Worm (Caenorhabditis elegans) whole organism, L2 larva: ENCODE data around the gene R07E5.4.

ENCODE experiments used
- C34F6.9 ChIP-seq: fragments of 150-350 bp; optimal IDR thresholded peaks from 2 replicates; lab custom pipeline; 2014; ENCODE audit warnings: missing biosample characterization, missing genetic modification characterization
- F13H6.1 ChIP-seq: sonication (generic microtip); optimal IDR thresholded peaks from 2 replicates; lab custom pipeline; 2016; ENCODE audit warnings: missing genetic modification characterization, missing compliant biosample characterization
- ama-1 ChIP-seq: fragments of 150-350 bp; optimal IDR thresholded peaks from 2 replicates; lab custom pipeline; 2018; ENCODE audit warnings: inconsistent platforms
- crh-2 ChIP-seq: sonication (generic microtip); optimal IDR thresholded peaks from 2 replicates; lab custom pipeline; 2017; ENCODE audit warnings: missing biosample characterization, missing genetic modification characterization
- dmd-4 ChIP-seq: sonication (generic microtip); optimal IDR thresholded peaks from 2 replicates; lab custom pipeline; 2017; ENCODE audit warnings: missing biosample characterization, missing genetic modification characterization
- fos-1 ChIP-seq: fragments of 150-350 bp; optimal IDR thresholded peaks from 2 replicates; lab custom pipeline; 2014; ENCODE audit warnings: missing biosample characterization, missing genetic modification characterization
- lin-13 ChIP-seq: fragments of 150-350 bp; optimal IDR thresholded peaks from 2 replicates; lab custom pipeline; 2014; ENCODE audit warnings: missing biosample characterization, missing genetic modification reagents, missing genetic modification characterization
- lin-39 ChIP-seq: fragments of 150-350 bp; optimal IDR thresholded peaks from 2 replicates; lab custom pipeline; 2014; ENCODE audit warnings: missing biosample characterization, missing genetic modification reagents, missing genetic modification characterization
- lsy-2 ChIP-seq, 2 experiments: fragments of 150-350 bp in 1 of 2; sonication (generic microtip) in 1 of 2; optimal IDR thresholded peaks; 2 replicates each; lab custom pipeline; 2014 to 2017; ENCODE audit warnings: missing biosample characterization in 2 of 2, missing genetic modification characterization in 2 of 2
- mab-5 ChIP-seq: fragments of 150-350 bp; optimal IDR thresholded peaks from 2 replicates; lab custom pipeline; 2014; ENCODE audit warnings: missing biosample characterization, missing genetic modification characterization
- nhr-10 ChIP-seq: sonication (generic microtip); optimal IDR thresholded peaks from 2 replicates; lab custom pipeline; 2017; ENCODE audit warnings: missing biosample characterization, missing genetic modification characterization
- nhr-129 ChIP-seq: fragments of 150-350 bp; optimal IDR thresholded peaks from 2 replicates; lab custom pipeline; 2014; ENCODE audit warnings: missing biosample characterization, missing genetic modification characterization
- nhr-21 ChIP-seq: fragments of 150-350 bp; optimal IDR thresholded peaks from 2 replicates; lab custom pipeline; 2014; ENCODE audit warnings: missing biosample characterization, missing genetic modification characterization
- nhr-237 ChIP-seq: fragments of 150-350 bp; optimal IDR thresholded peaks from 2 replicates; lab custom pipeline; 2014; ENCODE audit warnings: missing biosample characterization, missing genetic modification characterization
- peb-1 ChIP-seq: fragments of 150-350 bp; optimal IDR thresholded peaks from 2 replicates; lab custom pipeline; 2014; ENCODE audit warnings: missing biosample characterization, missing genetic modification characterization
- sma-3 ChIP-seq: sonication (generic microtip); optimal IDR thresholded peaks from 2 replicates; lab custom pipeline; 2016; ENCODE audit warnings: missing genetic modification reagents, missing genetic modification characterization, missing compliant biosample characterization
- sma-9 ChIP-seq, 2 experiments: fragments of 150-350 bp in 1 of 2; sonication (generic microtip) in 1 of 2; optimal IDR thresholded peaks; 2 replicates each; lab custom pipeline; 2014 to 2016; ENCODE audit warnings: missing genetic modification characterization in 2 of 2, mild to moderate bottlenecking in 1 of 2, missing biosample characterization in 1 of 2, missing compliant biosample characterization in 1 of 2, missing genetic modification reagents in 1 of 2, moderate library complexity in 1 of 2
- unc-39 ChIP-seq: fragments of 150-350 bp; optimal IDR thresholded peaks from 2 replicates; lab custom pipeline; 2014; ENCODE audit warnings: missing biosample characterization, missing genetic modification characterization
- unc-55 ChIP-seq: fragments of 150-350 bp; sonication (generic microtip); optimal IDR thresholded peaks from 3 replicates; lab custom pipeline; 2014; ENCODE audit warnings: missing biosample characterization, missing genetic modification reagents, missing genetic modification characterization
- unc-62 ChIP-seq: fragments of 150-350 bp; optimal IDR thresholded peaks from 2 replicates; lab custom pipeline; 2014; ENCODE audit warnings: missing biosample characterization, missing genetic modification reagents, missing genetic modification characterization
- ztf-1 ChIP-seq: fragments of 200-800 bp; sonication (Bioruptor generic); conservative IDR thresholded peaks from 2 replicates; pipeline ENCODE4 v1.3.6; 2022; ENCODE audit warnings: missing genetic modification characterization, missing compliant biosample characterization

The R07E5.4 gene

DNA sequence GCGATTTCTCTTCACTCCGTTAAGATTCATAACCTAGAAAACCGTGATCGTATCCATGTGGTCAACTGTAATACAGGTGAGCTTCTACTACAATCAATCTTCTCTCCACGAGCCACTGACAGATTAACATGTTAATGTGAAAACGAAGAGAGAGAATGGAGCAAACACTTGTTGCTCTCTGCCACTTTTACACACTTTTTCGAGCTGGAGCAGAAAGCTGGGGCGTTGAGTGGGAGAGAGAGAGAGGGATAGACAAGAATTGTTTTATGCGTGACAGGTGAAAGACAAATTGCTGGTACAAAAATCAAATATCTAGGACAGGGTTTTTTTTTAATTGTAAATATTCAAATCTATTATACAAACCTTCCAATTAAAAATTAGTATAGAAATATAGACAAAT lies 36.3 kb upstream of the R07E5.4 start:
- TF ChIP-seq fos-1 = no peak
- TF ChIP-seq C34F6.9 (tag; lab: Kevin White, UChicago) = no peak
- peak; percentile 49 for TF ChIP-seq mab-5 (tag; lab: Kevin White, UChicago)
- TF ChIP-seq F13H6.1 (tag; lab: Kevin White, UChicago) = peak; percentile 45
- no peak for TF ChIP-seq ztf-1
- TF ChIP-seq dmd-4 = no peak
- peak; percentile 3 for TF ChIP-seq sma-9 (GFP tag; optimal IDR thresholded peaks at IDR 0.05; lab: Kevin White, UChicago)
- no peak for TF ChIP-seq sma-9 (tag; optimal IDR thresholded peaks at IDR 0.05; lab: Kevin White, UChicago)
- TF ChIP-seq lsy-2 (tag; optimal IDR thresholded peaks at IDR 0.05; lab: Kevin White, UChicago) = peak in 1 of 2 experiments; percentile 15

DNA sequence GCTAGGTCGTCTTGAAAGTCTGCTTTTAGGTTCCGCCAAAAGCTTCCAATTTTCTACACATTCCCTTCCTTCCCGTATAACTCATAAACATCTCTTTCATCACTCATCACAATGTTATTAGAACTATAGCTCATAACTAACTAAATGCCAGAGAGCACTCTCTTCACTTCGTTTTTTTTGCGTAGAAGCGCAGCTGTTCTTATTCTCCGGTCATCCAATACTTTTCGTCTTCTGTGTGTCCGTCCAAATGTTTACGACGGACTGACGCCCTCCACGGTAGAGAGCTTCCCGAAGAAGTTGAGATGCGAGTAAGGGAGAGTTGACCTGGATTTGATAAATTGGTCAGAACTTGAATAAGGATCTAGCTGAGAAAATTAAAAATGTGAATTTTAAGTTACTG lies 35.4 kb upstream of the R07E5.4 start:
- no peak for TF ChIP-seq mab-5 (tag; lab: Kevin White, UChicago)
- TF ChIP-seq nhr-21 = no peak
- TF ChIP-seq lsy-2 (tag; optimal IDR thresholded peaks at IDR 0.05; lab: Kevin White, UChicago) = peak in 1 of 2 experiments; percentile 2
- no peak for TF ChIP-seq lin-39 (tag; lab: Kevin White, UChicago)
- TF ChIP-seq unc-62 (GFP tag; lab: Kevin White, UChicago) = no peak

DNA sequence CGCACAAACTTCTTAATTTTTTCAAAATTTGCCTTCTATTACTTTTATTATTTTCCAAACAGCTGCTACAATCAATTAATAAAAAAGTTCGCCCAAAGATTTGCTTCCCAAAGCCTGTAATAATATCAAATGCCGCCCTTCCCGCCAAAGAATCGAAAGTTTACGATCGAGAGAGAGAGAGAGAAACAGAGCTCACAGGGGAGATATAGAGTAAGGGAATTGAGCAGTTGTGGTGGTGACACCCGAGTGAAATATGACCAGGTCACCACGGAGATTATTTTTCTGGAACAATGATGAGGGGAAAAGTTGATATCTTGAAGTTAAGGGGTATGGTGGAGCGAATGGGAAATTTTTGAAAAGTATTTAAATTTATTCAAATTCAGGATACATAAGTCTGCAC lies 34.7 kb upstream of the R07E5.4 start:
- TF ChIP-seq ztf-1 (no peak), sma-9 (GFP tag; optimal IDR thresholded peaks at IDR 0.05; lab: Kevin White, UChicago) (no peak), sma-9 (tag; optimal IDR thresholded peaks at IDR 0.05; lab: Kevin White, UChicago) (no peak)

DNA sequence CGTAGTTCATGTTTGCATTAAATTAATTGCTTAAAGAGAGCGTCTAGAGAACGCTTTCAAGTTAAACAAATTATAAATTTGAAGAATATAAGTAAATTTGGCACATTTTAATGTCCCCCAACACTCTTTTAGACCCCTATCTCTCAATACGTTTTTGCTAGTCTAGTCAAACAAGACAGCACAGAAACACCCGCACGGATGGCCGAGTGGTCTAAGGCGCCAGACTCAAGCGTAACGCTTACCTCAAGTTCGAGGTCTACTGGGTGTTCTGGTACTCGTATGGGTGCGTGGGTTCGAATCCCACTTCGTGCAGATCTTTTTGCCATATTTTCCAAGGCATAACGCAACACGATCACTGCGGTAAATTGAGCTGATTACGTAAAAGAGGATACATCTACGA lies 32.3 kb upstream of the R07E5.4 start:
- TF ChIP-seq F13H6.1 (tag; lab: Kevin White, UChicago) (peak; percentile 17), nhr-10 (tag; lab: Kevin White, UChicago) (no peak), unc-39 (tag; lab: Kevin White, UChicago) (no peak), sma-3 (GFP tag; lab: Kevin White, UChicago) (peak; percentile 31), ama-1 (no peak), fos-1 (peak; percentile 28)

DNA sequence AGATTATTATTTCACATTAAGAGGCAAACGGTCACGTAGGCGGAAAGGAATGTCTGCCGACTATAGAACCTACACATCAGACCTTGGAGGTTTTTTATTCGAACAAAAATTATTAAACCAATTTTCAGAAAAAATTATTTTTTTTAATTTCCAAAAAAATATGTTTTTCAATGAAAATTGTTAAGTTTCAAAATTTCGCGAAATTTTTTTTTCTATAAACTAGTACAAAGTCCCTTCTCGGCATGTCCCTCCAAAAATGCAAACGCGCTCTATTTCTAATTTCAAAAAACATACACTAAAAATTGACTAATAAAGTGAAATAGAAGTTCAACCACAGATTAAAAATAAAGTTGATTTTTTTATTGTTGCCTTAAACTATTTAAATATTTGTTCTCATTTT lies 29.6 kb upstream of the R07E5.4 start, which contains the start of gene ckb-1:
Gene ckb-1 (plus strand): TSS at position 301 of the 400 bp plus-strand sequence.
- TF ChIP-seq fos-1 (peak; percentile 29), lsy-2 (tag; optimal IDR thresholded peaks at IDR 0.05; lab: Kevin White, UChicago) (peak in 1 of 2 experiments; percentile 10), C34F6.9 (tag; lab: Kevin White, UChicago) (peak; percentile 24), lin-13 (no peak), unc-55 (GFP tag; lab: Kevin White, UChicago) (peak; percentile 42), sma-9 (GFP tag; optimal IDR thresholded peaks at IDR 0.05; lab: Kevin White, UChicago) (no peak), sma-9 (tag; optimal IDR thresholded peaks at IDR 0.05; lab: Kevin White, UChicago) (no peak)
- TF ChIP-seq, all 48 proteins: peak for 4

DNA sequence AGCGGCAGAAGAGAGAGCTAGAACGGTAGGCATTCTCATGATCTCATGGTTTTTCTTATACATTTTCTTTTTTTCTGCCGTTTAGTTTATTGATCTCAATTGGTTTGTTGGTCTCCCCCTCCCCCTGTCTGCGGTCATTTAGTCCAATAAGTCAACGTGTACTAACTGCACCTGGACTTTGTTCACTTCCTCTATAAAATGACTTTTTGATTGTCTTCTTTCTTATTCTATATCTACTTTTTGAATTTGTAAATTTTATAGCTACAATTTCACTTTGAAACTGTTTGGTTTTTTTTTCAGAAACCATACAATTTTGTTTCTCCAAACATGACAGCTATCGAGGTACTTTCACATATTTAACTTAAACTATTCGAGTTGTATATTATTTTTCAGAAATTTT lies 26.9 kb upstream of the R07E5.4 start, which contains the start of gene ckb-2:
Gene ckb-2 (plus strand): TSS at position 301 of the 400 bp plus-strand sequence.
- no peak for TF ChIP-seq unc-39 (tag; lab: Kevin White, UChicago)
- no peak for TF ChIP-seq peb-1
- TF ChIP-seq, all 48 proteins: peak for 0

DNA sequence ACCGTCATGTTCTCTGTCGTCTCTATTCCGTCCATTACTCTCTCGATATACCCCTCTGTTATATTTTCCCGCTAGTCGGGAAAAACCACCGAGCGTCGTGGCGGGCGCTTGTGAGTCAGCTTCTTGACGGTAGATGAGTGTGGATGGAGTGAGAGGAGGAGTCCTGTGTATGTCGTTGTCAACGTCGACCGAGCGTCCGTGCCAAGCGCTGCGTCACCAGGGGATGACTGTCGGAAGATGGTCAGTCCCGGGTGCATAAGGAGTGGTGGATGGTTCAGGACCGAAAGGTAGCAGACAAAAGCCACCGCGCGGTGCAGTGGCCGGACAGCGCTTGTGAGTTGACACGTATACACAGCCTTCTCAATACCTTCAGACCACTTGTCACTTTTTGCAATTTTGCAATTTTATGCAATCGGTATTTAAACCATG lies 25.2 kb upstream of the R07E5.4 start:
- TF ChIP-seq C34F6.9 (tag; lab: Kevin White, UChicago) = peak; percentile 15
- TF ChIP-seq crh-2 (tag; lab: Kevin White, UChicago) = peak; percentile 43
- TF ChIP-seq sma-3 (GFP tag; lab: Kevin White, UChicago) = peak; percentile 45
- peak; percentile 64 for TF ChIP-seq fos-1
- peak; percentile 14 for TF ChIP-seq unc-55 (GFP tag; lab: Kevin White, UChicago)
- TF ChIP-seq nhr-129 (tag; lab: Kevin White, UChicago) = peak; percentile 63
- TF ChIP-seq F13H6.1 (tag; lab: Kevin White, UChicago) = peak; percentile 30
- TF ChIP-seq nhr-21 = peak; percentile 39

DNA sequence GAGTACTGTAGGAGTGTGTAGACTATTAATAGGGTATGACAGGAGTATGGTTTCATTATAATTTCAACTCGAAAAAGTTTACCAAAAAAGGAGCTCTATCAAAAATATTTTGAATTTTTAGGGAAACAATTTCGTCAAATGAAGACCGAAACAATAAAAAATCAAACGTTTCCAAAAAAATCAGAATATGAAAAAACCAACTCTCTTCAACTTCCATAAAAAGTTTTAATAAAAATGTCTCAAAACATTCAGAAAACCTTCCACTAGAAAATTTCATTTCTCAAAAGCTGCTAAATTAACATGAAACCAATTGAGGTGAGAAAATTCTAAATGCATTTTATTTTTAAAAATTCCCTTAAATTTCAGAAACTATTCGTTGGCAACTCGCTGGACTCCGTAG lies 24.0 kb upstream of the R07E5.4 start, which contains the start of gene ckb-3:
Gene ckb-3 (plus strand): TSS at position 301 of the 400 bp plus-strand sequence.
- TF ChIP-seq lin-13 (no peak), nhr-237 (tag; lab: Kevin White, UChicago) (no peak)

DNA sequence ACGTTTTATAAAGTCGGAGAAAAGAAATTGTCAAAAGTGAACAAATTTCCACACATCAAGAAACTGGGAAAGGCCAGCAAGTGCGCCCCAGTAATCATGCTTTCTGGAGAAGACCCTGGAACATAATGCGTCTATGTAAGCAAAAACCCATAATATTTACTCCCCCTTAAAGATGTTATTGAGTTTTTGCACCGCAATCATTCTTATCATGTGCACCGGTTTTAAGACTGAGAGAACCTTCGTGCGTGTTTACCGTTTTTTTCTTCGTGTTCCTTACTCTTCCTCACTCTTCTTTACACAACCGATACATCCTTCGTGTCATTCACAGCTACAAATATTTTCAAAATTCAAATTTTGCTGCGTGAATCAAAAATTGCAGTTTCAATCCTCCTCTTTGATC lies 21.7 kb upstream of the R07E5.4 start:
- TF ChIP-seq sma-9 (GFP tag; optimal IDR thresholded peaks at IDR 0.05; lab: Kevin White, UChicago) (no peak), sma-9 (tag; optimal IDR thresholded peaks at IDR 0.05; lab: Kevin White, UChicago) (no peak), fos-1 (no peak), sma-3 (GFP tag; lab: Kevin White, UChicago) (no peak), unc-39 (tag; lab: Kevin White, UChicago) (no peak)
